Worm (Caenorhabditis elegans): ENCODE data around the gene C49A9.2.

DNA sequence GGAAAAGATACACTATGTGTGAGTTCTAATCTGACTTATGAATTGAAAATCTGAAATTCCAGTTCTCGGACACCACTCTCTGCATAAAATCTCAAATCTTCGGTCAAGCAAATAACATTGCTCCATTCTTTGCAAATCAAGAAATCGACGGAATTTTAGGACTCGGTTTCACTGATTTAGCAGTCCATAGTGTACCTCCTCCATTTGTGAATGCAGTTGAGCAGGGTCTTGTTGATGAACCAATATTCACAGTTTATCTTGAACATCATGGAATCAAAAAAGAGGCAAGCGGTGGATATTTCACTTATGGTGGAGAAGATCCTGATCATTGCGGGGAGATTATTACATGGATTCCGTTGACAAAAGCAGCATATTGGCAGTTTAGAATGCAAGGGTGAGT is 38.1 kb upstream of the C49A9.2 start:
- TF ChIP-seq K11D2.4 (GFP tag; IDR thresholded peaks at IDR 0.05) (no peak), repo-1 (tag; optimal IDR thresholded peaks at IDR 0.05) (no peak), nhr-80 (tag; optimal IDR thresholded peaks at IDR 0.05) (no peak), madf-10 (tag; optimal IDR thresholded peaks at IDR 0.05) (no peak), ama-1 (optimal IDR thresholded peaks at IDR 0.05) (no peak), ama-1 (GFP tag; optimal IDR thresholded peaks at IDR 0.05) (no peak), snpc-4 (GFP tag; optimal IDR thresholded peaks at IDR 0.05) (no peak), snpc-4 (tag; optimal IDR thresholded peaks at IDR 0.05) (no peak), nfya-2 (GFP tag; IDR thresholded peaks at IDR 0.05) (no peak), ztf-3 (GFP tag; optimal IDR thresholded peaks at IDR 0.05) (no peak), lin-40 (tag; optimal IDR thresholded peaks at IDR 0.05) (no peak), dpff-1 (tag; optimal IDR thresholded peaks at IDR 0.05) (no peak), hlh-12 (tag; optimal IDR thresholded peaks at IDR 0.05) (no peak), nhr-90 (tag; optimal IDR thresholded peaks at IDR 0.05) (no peak), pha-4 (tag; optimal IDR thresholded peaks at IDR 0.05) (no peak), B0336.3 (GFP tag; IDR thresholded peaks at IDR 0.05) (no peak)
